Fruit fly (Drosophila melanogaster) Kc167 (cell line): Measurements from ENCODE around the gene Nxf3.

ENCODE experiments used
- Myc ChIP-seq: fragments of >200 bp; optimal IDR thresholded peaks from 2 replicates; lab custom pipeline; 2017; ENCODE audit warnings: missing external identifiers
- Sin3A ChIP-seq: fragments of >200 bp; optimal IDR thresholded peaks from 2 replicates; lab custom pipeline; 2018; ENCODE audit warnings: missing external identifiers
- h ChIP-seq: fragments of >200 bp; optimal IDR thresholded peaks from 3 replicates; lab custom pipeline; 2018; ENCODE audit warnings: missing external identifiers
- insv ChIP-seq: fragments of >200 bp; optimal IDR thresholded peaks from 3 replicates; lab custom pipeline; 2018; ENCODE audit warnings: missing external identifiers
- psq ChIP-seq: fragments of >200 bp; optimal IDR thresholded peaks from 2 replicates; lab custom pipeline; 2017; ENCODE audit warnings: missing external identifiers
- ttk ChIP-seq: sonication (Bioruptor generic); optimal IDR thresholded peaks from 2 replicates; lab custom pipeline; 2017; ENCODE audit warnings: missing external identifiers

- TF ChIP-seq Sin3A (lab: Kevin White, UChicago) (no peak), Myc (no peak), h (lab: Kevin White, UChicago) (no peak), ttk (lab: Kevin White, UChicago) (no peak), psq (lab: Kevin White, UChicago) (no peak), insv (lab: Kevin White, UChicago) (no peak)
Measured at dm6 chr3L:13938470-13939150, 26.4 kb upstream of the Nxf3 start.
